Fruit fly (Drosophila melanogaster) whole organism, prepupa: ENCODE results near the gene CG18265.

Experiments
- CG10631 ChIP-seq: fragments of 200-800 bp; sonication (Bioruptor generic); optimal IDR thresholded peaks from 2 replicates; lab custom pipeline; 2016; ENCODE audit warnings: missing biosample characterization, missing genetic modification characterization
- CG34406 ChIP-seq: fragments of 200-800 bp; sonication (Bioruptor generic); optimal IDR thresholded peaks from 3 replicates; lab custom pipeline; 2016; ENCODE audit warnings: missing biosample characterization, missing genetic modification characterization
- Hr4 ChIP-seq: fragments of 200-800 bp; sonication (Bioruptor generic); optimal IDR thresholded peaks from 3 replicates; lab custom pipeline; 2016; ENCODE audit warnings: missing biosample characterization, missing genetic modification characterization
- achi ChIP-seq: fragments of 200-800 bp; sonication (Bioruptor generic); optimal IDR thresholded peaks from 3 replicates; lab custom pipeline; 2016; ENCODE audit warnings: missing biosample characterization, missing genetic modification characterization
- fd85E ChIP-seq: fragments of 200-800 bp; sonication (Bioruptor generic); optimal IDR thresholded peaks from 3 replicates; lab custom pipeline; 2016; ENCODE audit warnings: missing biosample characterization, missing genetic modification characterization
- salr ChIP-seq, 2 experiments: fragments of 200-800 bp; sonication (Bioruptor generic); optimal IDR thresholded peaks; 3 replicates each; lab custom pipeline; 2016 to 2018; ENCODE audit warnings: missing biosample characterization in 2 of 2, missing genetic modification characterization in 2 of 2, mild to moderate bottlenecking in 1 of 2

DNA sequence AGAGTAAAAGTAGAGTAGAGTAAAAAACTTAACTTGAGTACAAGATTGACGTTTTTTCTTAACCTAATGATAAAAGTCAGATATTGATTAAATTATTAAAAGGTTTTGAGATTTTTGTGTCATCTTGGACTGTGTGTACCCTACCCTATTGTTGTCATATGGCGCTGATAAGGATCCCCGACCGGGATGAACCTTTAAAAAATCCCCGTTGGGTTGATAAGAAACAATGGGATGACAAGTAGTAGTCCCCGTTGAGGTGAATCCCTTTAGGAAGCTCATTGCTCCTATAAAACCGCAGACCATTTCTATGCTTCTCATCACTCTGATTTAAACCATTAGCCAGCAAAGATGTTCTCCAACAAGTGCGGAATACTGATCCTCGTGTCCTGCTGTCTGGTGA lies 55.3 kb downstream of the CG18265 start, which contains the start of gene edin:
- TF ChIP-seq salr (GFP tag; optimal IDR thresholded peaks at IDR 0.05; lab: Kevin White, UChicago) (no peak), Hr4 (no peak), CG10631 (GFP tag; lab: Kevin White, UChicago) (no peak), CG34406 (GFP tag; lab: Kevin White, UChicago) (no peak), fd85E (GFP tag; lab: Kevin White, UChicago) (no peak), achi (GFP tag; lab: Kevin White, UChicago) (no peak)
